Worm (Caenorhabditis elegans) whole organism, L1 larva: ENCODE results near the gene pgp-13.

Source experiments
- blmp-1 ChIP-seq: fragments of 150-350 bp; optimal IDR thresholded peaks from 2 replicates; lab custom pipeline; 2014; ENCODE audit warnings: missing biosample characterization, missing genetic modification characterization
- ces-1 ChIP-seq: fragments of 150-350 bp; optimal IDR thresholded peaks from 2 replicates; lab custom pipeline; 2014; ENCODE audit warnings: missing biosample characterization, missing genetic modification reagents, missing genetic modification characterization
- dpl-1 ChIP-seq, 3 experiments: fragments of 150-350 bp in 2 of 3; sonication (generic microtip) in 1 of 3; optimal IDR thresholded peaks; 2 replicates each; lab custom pipeline; 2014 to 2017; ENCODE audit warnings: missing biosample characterization in 3 of 3, missing genetic modification characterization in 3 of 3, missing genetic modification reagents in 3 of 3
- lin-15B ChIP-seq: fragments of 150-350 bp; sonication (generic microtip); optimal IDR thresholded peaks from 3 replicates; lab custom pipeline; 2014; ENCODE audit warnings: missing biosample characterization, missing genetic modification characterization
- nhr-11 ChIP-seq: fragments of 150-350 bp; optimal IDR thresholded peaks from 2 replicates; lab custom pipeline; 2014; ENCODE audit warnings: missing biosample characterization, missing genetic modification characterization
- pqm-1 ChIP-seq: sonication (generic microtip); optimal IDR thresholded peaks from 3 replicates; lab custom pipeline; 2017; ENCODE audit warnings: missing biosample characterization, missing genetic modification characterization
- tbx-2 ChIP-seq: sonication (generic microtip); optimal IDR thresholded peaks from 2 replicates; lab custom pipeline; 2016; ENCODE audit warnings: missing genetic modification characterization, missing compliant biosample characterization
- unc-62 ChIP-seq: fragments of 150-350 bp; optimal IDR thresholded peaks from 2 replicates; lab custom pipeline; 2014; ENCODE audit warnings: missing biosample characterization, missing genetic modification reagents, missing genetic modification characterization
- zip-4 ChIP-seq: fragments of 200-800 bp; sonication (Bioruptor generic); optimal IDR thresholded peaks from 2 replicates; lab custom pipeline; 2018; ENCODE audit warnings: mild to moderate bottlenecking, missing genetic modification characterization, moderate library complexity, missing compliant biosample characterization

DNA sequence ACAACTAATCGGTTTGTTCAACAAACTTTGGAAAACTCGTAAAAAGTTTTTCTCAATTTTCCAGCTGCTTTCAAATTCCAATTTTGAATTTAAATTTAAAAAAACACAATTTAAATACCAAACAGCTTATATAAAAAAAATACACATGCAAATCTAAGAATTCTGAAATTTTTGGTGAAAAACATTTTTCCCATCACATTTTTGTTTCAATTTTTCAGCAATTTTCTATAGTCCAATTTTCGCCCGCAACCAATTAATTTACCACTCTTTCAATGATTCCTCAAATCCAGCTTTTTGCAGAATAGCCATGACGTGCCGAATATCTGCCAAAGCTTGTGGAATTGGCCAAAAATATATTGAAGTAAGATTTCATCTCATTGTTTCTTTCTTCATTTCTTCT is 23.2 kb downstream of the pgp-13 start, which contains the start of gene cept-1:
- TF ChIP-seq dpl-1 (GFP tag; optimal IDR thresholded peaks at IDR 0.05; lab: Kevin White, UChicago) (no peak), zip-4 (GFP tag; lab: Kevin White, UChicago) (no peak), lin-15B (tag; lab: Kevin White, UChicago) (no peak), ces-1 (no peak), tbx-2 (tag; lab: Kevin White, UChicago) (no peak), blmp-1 (no peak), nhr-11 (no peak), pqm-1 (tag; lab: Kevin White, UChicago) (no peak), unc-62 (GFP tag; lab: Kevin White, UChicago) (no peak)
